Worm (Caenorhabditis elegans): ENCODE data around the gene dpm-3.

The dpm-3 gene

DNA sequence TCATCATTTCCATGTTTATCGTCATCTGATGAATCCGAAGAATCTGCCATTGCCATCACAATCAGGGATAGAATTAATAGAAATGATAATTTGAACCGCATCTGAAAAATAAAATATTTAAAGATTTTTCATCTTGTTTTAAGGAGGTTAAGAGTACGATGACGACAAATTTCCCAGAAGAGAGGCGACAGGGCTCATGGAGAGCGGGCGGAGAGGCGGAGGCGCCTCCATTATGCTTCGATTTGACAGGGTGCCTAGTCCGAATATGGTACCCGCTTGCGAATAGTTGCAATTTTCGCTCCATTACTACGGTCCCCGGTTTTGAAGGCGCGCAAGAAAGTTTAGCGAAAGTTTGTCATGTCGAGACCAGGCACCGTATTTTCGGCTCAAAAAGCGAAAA, 6.3 kb upstream of the dpm-3 start, which contains the start of gene F28D1.6:
TSS of gene F28D1.6 (minus strand) at position 101 of the 400 bp plus-strand sequence.
- TF ChIP-seq dao-5 (tag; optimal IDR thresholded peaks at IDR 0.05) (no peak), W03F9.2 (tag; optimal IDR thresholded peaks at IDR 0.05) (no peak), him-1 (tag; optimal IDR thresholded peaks at IDR 0.05) (no peak)

DNA sequence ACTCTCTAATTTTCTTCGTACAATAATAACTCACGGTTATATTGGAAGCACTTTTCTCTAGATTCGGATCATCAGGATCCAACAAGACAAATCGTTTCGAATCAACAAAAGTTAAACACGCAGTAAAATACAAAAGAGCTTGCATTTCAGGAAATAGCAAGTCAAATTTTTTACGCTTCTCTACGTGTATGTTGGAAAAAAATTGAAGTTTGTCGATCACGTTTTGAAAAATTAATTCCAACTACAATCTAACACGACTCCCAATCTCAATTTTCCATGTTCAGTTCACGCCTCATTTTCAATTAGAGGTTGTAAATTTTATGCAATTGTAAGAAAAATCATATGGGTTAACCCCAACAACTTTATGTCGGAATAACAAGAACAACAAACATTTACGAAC, 1.4 kb upstream of the dpm-3 start, which contains the start of gene spe-45:
TSS of gene spe-45 (minus strand) at position 145 of the 400 bp plus-strand sequence.
- TF ChIP-seq him-1 (tag; optimal IDR thresholded peaks at IDR 0.05) (no peak), dao-5 (tag; optimal IDR thresholded peaks at IDR 0.05) (no peak), W03F9.2 (tag; optimal IDR thresholded peaks at IDR 0.05) (no peak)

ce11 chrIV:12396645-12397258, 5.4 kb downstream of the dpm-3 start:
- TF ChIP-seq him-1 (tag; optimal IDR thresholded peaks at IDR 0.05) (no peak), dao-5 (tag; optimal IDR thresholded peaks at IDR 0.05) (no peak), W03F9.2 (tag; optimal IDR thresholded peaks at IDR 0.05) (no peak)

DNA sequence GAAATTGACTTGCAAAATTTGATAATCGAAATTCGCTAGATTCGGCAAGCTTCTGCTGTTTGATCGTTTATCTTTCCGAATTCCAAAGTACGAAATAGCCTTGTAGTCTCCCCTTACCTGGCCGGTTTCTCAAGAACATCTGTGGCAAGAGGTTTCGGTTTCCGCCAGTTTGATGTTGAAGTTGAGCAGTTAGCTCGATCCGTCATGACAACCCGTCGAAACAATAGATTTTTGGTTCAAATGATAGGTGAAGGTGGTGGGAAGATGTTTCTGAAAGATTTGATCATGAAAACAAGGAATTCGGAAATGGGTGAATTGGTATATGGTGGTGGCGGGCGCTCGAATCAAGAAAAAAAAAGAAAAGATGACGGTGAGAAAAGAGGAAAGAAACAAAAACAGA, 7.0 kb downstream of the dpm-3 start, which contains the start of gene acs-20:
TSS of gene acs-20 (minus strand) at position 270 of the 400 bp plus-strand sequence.
- TF ChIP-seq him-1 (tag; optimal IDR thresholded peaks at IDR 0.05) (no peak), W03F9.2 (tag; optimal IDR thresholded peaks at IDR 0.05) (no peak), dao-5 (tag; optimal IDR thresholded peaks at IDR 0.05) (no peak)

ce11 chrIV:12399983-12400382, 8.6 kb downstream of the dpm-3 start:
- TF ChIP-seq dao-5 (tag; optimal IDR thresholded peaks at IDR 0.05) (no peak), W03F9.2 (tag; optimal IDR thresholded peaks at IDR 0.05) (no peak), him-1 (tag; optimal IDR thresholded peaks at IDR 0.05) (no peak)

ce11 chrIV:12403440-12403839, 12.1 kb downstream of the dpm-3 start:
- TF ChIP-seq W03F9.2 (tag; optimal IDR thresholded peaks at IDR 0.05) (no peak), dao-5 (tag; optimal IDR thresholded peaks at IDR 0.05) (no peak), him-1 (tag; optimal IDR thresholded peaks at IDR 0.05) (no peak)

DNA sequence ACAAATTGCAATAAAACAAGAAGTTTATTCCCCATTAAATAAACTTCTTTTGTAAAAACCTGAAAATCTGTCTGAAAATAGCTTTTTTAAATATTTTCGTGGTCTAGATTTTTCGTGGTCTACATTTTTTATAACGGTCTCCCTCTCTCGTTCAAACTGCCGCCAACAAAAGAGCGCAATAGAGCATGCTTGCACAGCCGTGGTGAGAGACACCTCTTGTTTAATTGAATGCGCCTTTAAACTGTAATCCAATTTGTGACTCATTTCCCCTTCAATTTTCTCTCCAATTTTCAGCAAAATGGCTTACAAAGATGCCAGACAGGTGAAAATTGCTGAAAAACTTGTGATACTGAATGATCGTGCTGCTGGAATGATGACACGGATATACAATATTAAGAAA, 12.8 kb downstream of the dpm-3 start, which contains the start of gene gex-3:
TSS of gene gex-3 (plus strand) at position 295 of the 400 bp plus-strand sequence.
- TF ChIP-seq dao-5 (tag; optimal IDR thresholded peaks at IDR 0.05) (no peak), him-1 (tag; optimal IDR thresholded peaks at IDR 0.05) (no peak), W03F9.2 (tag; optimal IDR thresholded peaks at IDR 0.05) (peak; percentile 94)

DNA sequence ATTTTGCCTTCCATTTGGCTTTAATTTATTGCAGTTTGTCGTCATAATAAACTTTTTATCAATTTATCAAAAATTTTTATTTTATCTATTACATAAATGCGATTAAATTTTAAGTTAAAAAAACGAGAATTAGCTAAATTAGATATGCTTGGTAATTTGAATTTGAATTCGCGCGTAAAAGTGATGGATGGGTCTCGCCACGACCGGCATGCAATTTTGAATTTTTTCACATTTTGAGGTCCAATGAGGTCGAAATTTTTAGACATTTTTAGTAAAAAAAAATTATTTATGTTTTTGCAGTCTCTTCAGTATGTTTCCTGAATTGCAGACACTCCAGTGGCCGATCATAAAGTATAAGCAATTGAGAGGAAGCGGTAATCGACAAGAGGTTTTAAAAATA, 17.2 kb downstream of the dpm-3 start, which contains the start of gene dsb-1:
TSS of gene dsb-1 (plus strand) at position 301 of the 400 bp plus-strand sequence.
- TF ChIP-seq him-1 (tag; optimal IDR thresholded peaks at IDR 0.05) = no peak
- TF ChIP-seq dao-5 (tag; optimal IDR thresholded peaks at IDR 0.05) = no peak
- TF ChIP-seq W03F9.2 (tag; optimal IDR thresholded peaks at IDR 0.05) = no peak

ce11 chrIV:12410167-12410566, 18.8 kb downstream of the dpm-3 start, which contains the start of gene acl-13:
Gene acl-13, plus strand, starts transcription at chrIV:12410467.
- TF ChIP-seq him-1 (tag; optimal IDR thresholded peaks at IDR 0.05) = no peak
- no peak for TF ChIP-seq W03F9.2 (tag; optimal IDR thresholded peaks at IDR 0.05)
- no peak for TF ChIP-seq dao-5 (tag; optimal IDR thresholded peaks at IDR 0.05)

DNA sequence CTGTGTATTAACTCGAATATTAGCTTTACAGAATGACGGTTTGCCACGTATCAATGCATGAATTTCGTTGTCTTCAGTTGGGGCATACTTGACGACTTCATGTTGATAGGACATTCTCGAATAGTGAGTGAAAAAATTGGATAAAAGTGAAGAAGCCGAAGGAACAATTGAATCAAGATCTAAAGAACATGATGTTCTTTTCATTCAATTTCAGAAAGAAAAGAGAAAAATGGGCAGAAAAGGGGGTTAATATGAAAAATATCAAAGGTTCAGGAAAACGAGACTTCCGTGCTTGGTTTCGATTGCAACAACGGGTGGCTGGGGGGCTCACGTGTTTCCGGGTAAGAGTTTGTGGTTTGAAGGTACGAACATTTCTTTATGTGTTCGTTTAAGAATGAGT, 23.2 kb downstream of the dpm-3 start:
- TF ChIP-seq dao-5 (tag; optimal IDR thresholded peaks at IDR 0.05) (no peak), him-1 (tag; optimal IDR thresholded peaks at IDR 0.05) (no peak), W03F9.2 (tag; optimal IDR thresholded peaks at IDR 0.05) (no peak)

DNA sequence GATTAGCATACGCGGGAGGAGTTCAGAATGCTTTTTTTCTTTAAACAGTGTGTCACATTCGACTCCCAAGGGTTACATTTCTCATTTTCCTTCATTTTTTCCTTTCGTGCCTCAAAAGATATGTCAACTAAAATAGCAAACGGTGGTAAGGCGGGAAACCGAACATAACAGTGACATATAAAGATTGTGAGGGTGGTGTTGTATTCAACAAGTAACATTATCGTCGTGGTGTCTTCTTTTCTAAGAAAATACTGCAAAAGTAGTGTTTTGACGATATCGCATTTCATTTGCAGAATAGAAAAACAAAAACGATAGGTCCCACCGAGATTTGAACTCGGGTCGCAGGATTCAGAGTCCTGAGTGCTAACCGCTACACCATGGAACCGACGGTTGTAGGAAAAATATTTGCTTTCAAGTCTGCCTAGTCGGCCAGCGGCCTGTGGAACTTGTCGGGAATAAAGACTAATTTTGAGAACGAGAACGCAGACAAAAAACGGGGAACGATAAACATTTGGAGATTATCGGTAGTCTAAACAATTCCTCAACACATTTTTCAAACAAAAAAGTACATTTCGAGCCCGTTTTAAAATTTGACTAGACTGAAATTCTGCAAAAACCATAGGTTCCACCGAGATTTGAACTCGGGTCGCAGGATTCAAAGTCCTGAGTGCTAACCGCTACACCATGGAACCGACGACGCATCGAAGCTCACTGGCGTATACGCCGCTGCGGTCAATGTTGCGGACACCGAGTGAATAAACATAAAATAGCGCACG, 25.4 kb downstream of the dpm-3 start:
- no peak for TF ChIP-seq W03F9.2 (tag; optimal IDR thresholded peaks at IDR 0.05)
- TF ChIP-seq dao-5 (tag; optimal IDR thresholded peaks at IDR 0.05) = no peak
- no peak for TF ChIP-seq him-1 (tag; optimal IDR thresholded peaks at IDR 0.05)

DNA sequence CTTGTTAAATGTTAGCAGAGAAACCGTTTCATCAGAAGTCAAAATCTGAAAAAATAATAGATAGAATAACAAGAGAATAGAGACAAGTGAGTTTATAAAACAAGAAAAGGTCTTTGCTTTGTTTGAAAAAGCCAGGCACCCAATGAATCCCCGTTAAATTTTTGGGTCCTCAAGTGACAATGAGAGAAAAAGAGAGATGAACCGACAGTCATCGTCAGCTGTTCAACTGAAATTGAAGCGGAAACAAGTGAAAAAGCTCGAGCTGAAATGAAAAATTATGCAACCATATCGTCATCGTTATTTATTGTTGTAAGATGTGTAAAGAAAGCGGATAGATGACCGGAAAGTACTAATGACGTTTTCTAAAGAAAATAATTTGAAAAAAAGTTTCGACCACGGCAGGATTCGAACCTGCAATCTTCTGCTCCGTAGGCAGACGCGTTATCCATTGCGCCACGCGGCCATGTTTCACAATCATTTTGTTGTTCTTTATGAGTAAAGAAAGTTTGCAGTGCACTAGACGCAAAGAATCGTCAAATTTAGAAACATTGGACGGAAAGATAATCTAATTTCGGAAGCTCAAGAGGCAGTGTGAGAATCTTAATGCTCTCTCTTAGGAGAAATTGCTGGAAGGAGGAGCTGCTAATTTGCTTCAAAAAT, 26.3 kb downstream of the dpm-3 start, which contains the start of gene F08G5.3:
TSS of gene F08G5.3 (minus strand) at position 51 of the 660 bp plus-strand sequence.
- TF ChIP-seq dao-5 (tag; optimal IDR thresholded peaks at IDR 0.05) = peak; percentile 36
- TF ChIP-seq W03F9.2 (tag; optimal IDR thresholded peaks at IDR 0.05) = no peak
- peak; percentile 52 for TF ChIP-seq him-1 (tag; optimal IDR thresholded peaks at IDR 0.05)

DNA sequence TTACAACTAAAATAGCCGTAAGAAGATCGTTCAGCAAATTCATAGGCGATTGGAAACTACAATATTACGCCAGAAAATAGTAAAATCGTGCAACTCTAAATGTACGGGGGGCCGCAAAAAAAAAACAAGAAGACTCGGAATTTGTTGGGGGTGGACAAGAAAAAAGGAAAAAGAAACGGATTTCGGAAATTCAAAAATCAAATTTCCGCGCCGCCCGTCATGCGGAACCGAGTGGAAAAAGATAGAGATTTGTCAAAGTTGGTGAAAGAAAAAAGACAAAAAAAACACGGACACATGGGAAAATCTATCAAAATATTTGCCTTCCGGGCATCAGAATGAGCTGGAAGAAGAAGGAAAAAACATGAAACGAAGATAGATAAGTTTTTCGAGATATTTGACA, 27.9 kb downstream of the dpm-3 start:
- TF ChIP-seq dao-5 (tag; optimal IDR thresholded peaks at IDR 0.05) = no peak
- TF ChIP-seq him-1 (tag; optimal IDR thresholded peaks at IDR 0.05) = no peak
- TF ChIP-seq W03F9.2 (tag; optimal IDR thresholded peaks at IDR 0.05) = no peak

Data from whole organism, L4/young adult.